Fruit fly (Drosophila melanogaster): ENCODE data around the gene eIF2Bbeta.

The eIF2Bbeta gene

dm6 chrX:2698064-2698894 lies 6.1 kb upstream of the eIF2Bbeta start, which contains the start of the genes Spg7 and Lint-O (continued):
- TF ChIP-seq BEAF-32 (GFP tag; optimal IDR thresholded peaks at IDR 0.05) (peak; percentile 78), CG13123 (GFP tag; optimal IDR thresholded peaks at IDR 0.05) (no peak), CG13287 (GFP tag; IDR thresholded peaks at IDR 0.05; ENCODE audit: partially characterized antibody) (peak; percentile 77), Hmx (GFP tag; optimal IDR thresholded peaks at IDR 0.05) (no peak), zen2 (GFP tag; IDR thresholded peaks at IDR 0.05; ENCODE audit: partially characterized antibody) (peak; percentile 59), Sin3A (optimal IDR thresholded peaks at IDR 0.05) (peak; percentile 5), Bgb (GFP tag; IDR thresholded peaks at IDR 0.05; ENCODE audit: partially characterized antibody) (peak; percentile 75), zen (tag; optimal IDR thresholded peaks at IDR 0.05) (no peak), Hand (GFP tag; optimal IDR thresholded peaks at IDR 0.05) (no peak), odd (GFP tag; optimal IDR thresholded peaks at IDR 0.05) (no peak), CG14860 (GFP tag; IDR thresholded peaks at IDR 0.05; ENCODE audit: partially characterized antibody) (peak; percentile 36; the same call in 2 of the 3 replicates), hb (GFP tag; IDR thresholded peaks at IDR 0.05; ENCODE audit: partially characterized antibody) (peak; percentile 66; the same call in 2 of the 3 replicates), unc-4 (GFP tag; IDR thresholded peaks at IDR 0.05; ENCODE audit: partially characterized antibody) (peak; percentile 65), E2f2 (GFP tag; IDR thresholded peaks at IDR 0.05) (peak; percentile 69), CG7556 (GFP tag; optimal IDR thresholded peaks at IDR 0.05) (no peak), sob (GFP tag; IDR thresholded peaks at IDR 0.05) (no peak), CG16813 (GFP tag; IDR thresholded peaks at IDR 0.05; ENCODE audit: partially characterized antibody) (peak; percentile 74), fu2 (GFP tag; optimal IDR thresholded peaks at IDR 0.05) (no peak), Hey (tag; optimal IDR thresholded peaks at IDR 0.05) (no peak), pzg (GFP tag; optimal IDR thresholded peaks at IDR 0.05) (peak; percentile 21), CG1233 (GFP tag; optimal IDR thresholded peaks at IDR 0.05) (no peak), pita (GFP tag; optimal IDR thresholded peaks at IDR 0.05) (no peak), ttk (GFP tag; IDR thresholded peaks at IDR 0.05) (no peak), ERR (GFP tag; optimal IDR thresholded peaks at IDR 0.05) (no peak), Doc3 (GFP tag; IDR thresholded peaks at IDR 0.05; ENCODE audit: partially characterized antibody) (peak; percentile 50; the same call in 2 of the 3 replicates), CG14710 (tag; optimal IDR thresholded peaks at IDR 0.05) (peak; percentile 32), Opbp (GFP tag; IDR thresholded peaks at IDR 0.05; ENCODE audit: partially characterized antibody) (peak; percentile 84), pnt (GFP tag; optimal IDR thresholded peaks at IDR 0.05) (no peak), Hr3 (GFP tag; optimal IDR thresholded peaks at IDR 0.05) (no peak), bbx (GFP tag; IDR thresholded peaks at IDR 0.05; ENCODE audit: partially characterized antibody) (peak; percentile 76), Dp (GFP tag; optimal IDR thresholded peaks at IDR 0.05) (peak; percentile 66), Dref (GFP tag; IDR thresholded peaks at IDR 0.05) (peak; percentile 79), CG2116 (GFP tag; optimal IDR thresholded peaks at IDR 0.05) (peak; percentile 63), shn (GFP tag; optimal IDR thresholded peaks at IDR 0.05) (no peak), CG15514 (GFP tag; optimal IDR thresholded peaks at IDR 0.05) (peak; percentile 45), CG30020 (tag; optimal IDR thresholded peaks at IDR 0.05) (no peak), CG7963 (GFP tag; IDR thresholded peaks at IDR 0.05; ENCODE audit: partially characterized antibody) (peak; percentile 74), ato (GFP tag; IDR thresholded peaks at IDR 0.05; ENCODE audit: partially characterized antibody) (peak; percentile 73), H2.0 (GFP tag; IDR thresholded peaks at IDR 0.05) (no peak), sna (GFP tag; IDR thresholded peaks at IDR 0.05; ENCODE audit: partially characterized antibody) (peak; percentile 54; the same call in 1 of the 2 replicates), CG10979 (tag; optimal IDR thresholded peaks at IDR 0.05) (no peak), Dll (GFP tag; IDR thresholded peaks at IDR 0.05; ENCODE audit: partially characterized antibody) (peak; percentile 74; the same call in 3 of the 4 replicates), vnd (GFP tag; IDR thresholded peaks at IDR 0.05; ENCODE audit: partially characterized antibody) (peak; percentile 73), Sry-δ (GFP tag; optimal IDR thresholded peaks at IDR 0.05) (peak; percentile 62), lbe (GFP tag; optimal IDR thresholded peaks at IDR 0.05) (no peak), chinmo (GFP tag; IDR thresholded peaks at IDR 0.05; ENCODE audit: partially characterized antibody) (0 out of 4 replicates have a peak, but pooled peaks have one; percentile 63)
